Fruit fly (Drosophila melanogaster) whole organism, embryonic: Measurements from ENCODE around the gene Nprl3.

ENCODE experiments used
- Atf6 ChIP-seq: fragments of 200-800 bp; sonication (Bioruptor generic); IDR thresholded peaks from 2 replicates; pipeline ENCODE4 v1.3.6; 2022; ENCODE audit warnings: missing biosample characterization, missing genetic modification characterization
- CG10321 ChIP-seq: fragments of 200-800 bp; sonication (Bioruptor generic); IDR thresholded peaks from 2 replicates; pipeline ENCODE4 v1.3.6; 2022; ENCODE audit warnings: missing biosample characterization, missing genetic modification characterization
- CG11398 ChIP-seq: fragments of 200-800 bp; sonication (Bioruptor generic); optimal IDR thresholded peaks from 2 replicates; lab custom pipeline; 2016; ENCODE audit warnings: missing biosample characterization, missing genetic modification characterization
- CG12659 ChIP-seq: fragments of 200-800 bp; sonication (Bioruptor generic); optimal IDR thresholded peaks from 3 replicates; lab custom pipeline; 2017; ENCODE audit warnings: mild to moderate bottlenecking, missing biosample characterization, missing genetic modification reagents, missing genetic modification characterization
- CG13424 ChIP-seq: fragments of 200-800 bp; sonication (Bioruptor generic); optimal IDR thresholded peaks from 2 replicates; lab custom pipeline; 2019; ENCODE audit warnings: missing biosample characterization, mild to moderate bottlenecking, missing genetic modification characterization, moderate library complexity
- CG14860 ChIP-seq: fragments of 200-800 bp; sonication (Bioruptor generic); IDR thresholded peaks from 3 replicates; pipeline ENCODE4 v1.3.6; 2022; ENCODE audit warnings: missing biosample characterization, missing genetic modification characterization; ENCODE audit not compliant: partially characterized antibody
- CG17829 ChIP-seq: fragments of 200-800 bp; optimal IDR thresholded peaks from 2 replicates; lab custom pipeline; 2019; ENCODE audit warnings: missing biosample characterization, mild to moderate bottlenecking, missing genetic modification characterization, moderate library complexity
- CG2116 ChIP-seq: fragments of 200-800 bp; sonication (Bioruptor generic); optimal IDR thresholded peaks from 3 replicates; lab custom pipeline; 2018; ENCODE audit warnings: missing biosample characterization, mild to moderate bottlenecking, missing genetic modification characterization
- CG2199 ChIP-seq: fragments of 200-800 bp; sonication (Bioruptor generic); IDR thresholded peaks from 3 replicates; pipeline ENCODE4 v1.3.6; 2022; ENCODE audit warnings: missing biosample characterization, missing genetic modification characterization
- CG32532 ChIP-seq: fragments of 200-800 bp; sonication (Bioruptor generic); IDR thresholded peaks from 2 replicates; pipeline ENCODE4 v1.3.6; 2022; ENCODE audit warnings: missing biosample characterization, missing genetic modification characterization
- CG32767 ChIP-seq: fragments of 200-800 bp; sonication (Bioruptor generic); IDR thresholded peaks from 2 replicates; pipeline ENCODE4 v1.3.6; 2022; ENCODE audit warnings: missing biosample characterization, missing genetic modification characterization
- CG3847 ChIP-seq: fragments of 200-800 bp; sonication (Bioruptor generic); IDR thresholded peaks from 2 replicates; pipeline ENCODE4 v1.3.6; 2022; ENCODE audit warnings: missing biosample characterization, missing genetic modification characterization
- CG5953 ChIP-seq: fragments of 200-800 bp; sonication (Bioruptor generic); IDR thresholded peaks from 2 replicates; pipeline ENCODE4 v1.3.6; 2022; ENCODE audit warnings: missing biosample characterization, missing genetic modification characterization
- CG6254 ChIP-seq: fragments of 200-800 bp; sonication (Bioruptor generic); optimal IDR thresholded peaks from 3 replicates; lab custom pipeline; 2017; ENCODE audit warnings: mild to moderate bottlenecking, missing biosample characterization, missing genetic modification reagents, missing genetic modification characterization
- CG6683 ChIP-seq: fragments of 200-800 bp; sonication (Bioruptor generic); optimal IDR thresholded peaks from 2 replicates; lab custom pipeline; 2017; ENCODE audit warnings: missing biosample characterization, mild to moderate bottlenecking, missing genetic modification characterization, missing genetic modification reagents
- CG8290 ChIP-seq, 3 experiments: fragments of 200-800 bp; sonication (Bioruptor generic); optimal IDR thresholded peaks; 2 replicates each; lab custom pipeline; 2016 to 2019; ENCODE audit warnings: missing biosample characterization in 3 of 3, missing genetic modification characterization in 3 of 3, mild to moderate bottlenecking in 2 of 3, moderate library complexity in 1 of 3
- CG8944 ChIP-seq: fragments of 200-800 bp; sonication (Bioruptor generic); optimal IDR thresholded peaks from 3 replicates; lab custom pipeline; 2016; ENCODE audit warnings: missing biosample characterization, missing genetic modification characterization
- CG9437 ChIP-seq: fragments of 200-800 bp; sonication (Bioruptor generic); optimal IDR thresholded peaks from 2 replicates; lab custom pipeline; 2018; ENCODE audit warnings: missing biosample characterization, mild to moderate bottlenecking, missing genetic modification characterization
- CG9609 ChIP-seq: fragments of 200-800 bp; sonication (Bioruptor generic); optimal IDR thresholded peaks from 3 replicates; lab custom pipeline; 2016; ENCODE audit warnings: missing biosample characterization, missing genetic modification characterization
- CG9817 ChIP-seq: fragments of 200-800 bp; sonication (Bioruptor generic); optimal IDR thresholded peaks from 2 replicates; lab custom pipeline; 2018; ENCODE audit warnings: missing biosample characterization, mild to moderate bottlenecking, missing genetic modification characterization, moderate library complexity
- Chrac-16 ChIP-seq: fragments of 200-800 bp; sonication (Bioruptor generic); optimal IDR thresholded peaks from 3 replicates; lab custom pipeline; 2016; ENCODE audit warnings: missing biosample characterization, missing genetic modification characterization
- CkIIα-i1 ChIP-seq: fragments of 200-800 bp; sonication (Bioruptor generic); IDR thresholded peaks from 2 replicates; pipeline ENCODE4 v1.3.6; 2022; ENCODE audit warnings: missing biosample characterization, missing genetic modification characterization
- CoRest ChIP-seq: fragments of 200-800 bp; sonication (Bioruptor generic); optimal IDR thresholded peaks from 3 replicates; lab custom pipeline; 2018; ENCODE audit warnings: missing biosample characterization, mild to moderate bottlenecking, missing genetic modification characterization, moderate library complexity
- Dad ChIP-seq: fragments of 200-800 bp; sonication (Bioruptor generic); optimal IDR thresholded peaks from 3 replicates; lab custom pipeline; 2016; ENCODE audit warnings: missing biosample characterization, missing genetic modification characterization
- Doc3 ChIP-seq: fragments of 200-800 bp; sonication (Bioruptor generic); IDR thresholded peaks from 3 replicates; pipeline ENCODE4 v1.3.6; 2022; ENCODE audit warnings: missing biosample characterization, missing genetic modification characterization; ENCODE audit not compliant: partially characterized antibody
- HmgD ChIP-seq: fragments of 200-800 bp; sonication (Bioruptor generic); optimal IDR thresholded peaks from 3 replicates; lab custom pipeline; 2016; ENCODE audit warnings: missing biosample characterization, missing genetic modification characterization
- HmgZ ChIP-seq: fragments of 200-800 bp; sonication (Bioruptor generic); optimal IDR thresholded peaks from 2 replicates; lab custom pipeline; 2018; ENCODE audit warnings: missing biosample characterization, mild to moderate bottlenecking, missing genetic modification characterization
- Jarid2 ChIP-seq: fragments of 200-800 bp; sonication (Bioruptor generic); optimal IDR thresholded peaks from 3 replicates; lab custom pipeline; 2017; ENCODE audit warnings: mild to moderate bottlenecking, missing biosample characterization, missing genetic modification reagents, missing genetic modification characterization
- Max ChIP-seq: fragments of 200-800 bp; sonication (Bioruptor generic); optimal IDR thresholded peaks from 2 replicates; lab custom pipeline; 2016; ENCODE audit warnings: missing biosample characterization, mild to moderate bottlenecking, missing genetic modification characterization
- Mes4 ChIP-seq: fragments of 200-800 bp; sonication (Bioruptor generic); optimal IDR thresholded peaks from 2 replicates; lab custom pipeline; 2016; ENCODE audit warnings: missing biosample characterization, missing genetic modification characterization
- Ravus ChIP-seq: fragments of 200-800 bp; sonication (Bioruptor generic); IDR thresholded peaks from 2 replicates; pipeline ENCODE4 v1.3.6; 2022; ENCODE audit warnings: missing biosample characterization, missing genetic modification characterization
- Spps ChIP-seq: fragments of 200-800 bp; sonication (Bioruptor generic); optimal IDR thresholded peaks from 2 replicates; lab custom pipeline; 2018; ENCODE audit warnings: missing biosample characterization, mild to moderate bottlenecking, missing genetic modification characterization
- YL-1 ChIP-seq: fragments of 200-800 bp; sonication (Bioruptor generic); optimal IDR thresholded peaks from 3 replicates; lab custom pipeline; 2017; ENCODE audit warnings: missing biosample characterization, mild to moderate bottlenecking, missing genetic modification characterization
- dpn ChIP-seq, 2 experiments: fragments of 200-800 bp; sonication (Bioruptor generic); optimal IDR thresholded peaks; 3 replicates each; lab custom pipeline; 2016; ENCODE audit warnings: missing biosample characterization in 2 of 2, missing genetic modification characterization in 2 of 2
- emc ChIP-seq: fragments of 200-800 bp; sonication (Bioruptor generic); optimal IDR thresholded peaks from 2 replicates; lab custom pipeline; 2016; ENCODE audit warnings: missing biosample characterization, missing genetic modification characterization
- fu2 ChIP-seq: fragments of 200-800 bp; sonication (Bioruptor generic); optimal IDR thresholded peaks from 2 replicates; lab custom pipeline; 2016; ENCODE audit warnings: missing biosample characterization, missing genetic modification characterization
- gem ChIP-seq: fragments of 200-800 bp; sonication (Bioruptor generic); optimal IDR thresholded peaks from 2 replicates; lab custom pipeline; 2019; ENCODE audit warnings: missing biosample characterization, mild to moderate bottlenecking, missing genetic modification characterization, moderate library complexity
- gsb ChIP-seq: fragments of 200-800 bp; sonication (Bioruptor generic); IDR thresholded peaks from 2 replicates; pipeline ENCODE4 v1.3.6; 2022; ENCODE audit warnings: missing biosample characterization, missing genetic modification characterization
- lbe ChIP-seq: fragments of 200-800 bp; sonication (Bioruptor generic); optimal IDR thresholded peaks from 2 replicates; lab custom pipeline; 2016; ENCODE audit warnings: missing biosample characterization, mild to moderate bottlenecking, missing genetic modification characterization
- pita ChIP-seq: fragments of 200-800 bp; sonication (Bioruptor generic); optimal IDR thresholded peaks from 2 replicates; lab custom pipeline; 2017; ENCODE audit warnings: missing biosample characterization, mild to moderate bottlenecking, missing genetic modification characterization
- prd ChIP-seq, 3 experiments: fragments of >200 bp in 2 of 3; fragments of 200-800 bp in 1 of 3; sonication (Bioruptor generic) in 1 of 3; optimal IDR thresholded peaks in 2 of 3; IDR thresholded peaks in 1 of 3; 2 replicates in 2 of 3; 3 replicates in 1 of 3; pipeline versions ENCODE4 v1.3.6 to Lab custom; 2017 to 2022; ENCODE audit warnings: missing biosample characterization in 1 of 3, missing genetic modification characterization in 1 of 3
- pzg ChIP-seq: fragments of 200-800 bp; sonication (Bioruptor generic); optimal IDR thresholded peaks from 3 replicates; lab custom pipeline; 2018; ENCODE audit warnings: missing biosample characterization, mild to moderate bottlenecking, missing genetic modification characterization, moderate library complexity
- ranshi ChIP-seq: fragments of 200-800 bp; sonication (Bioruptor generic); IDR thresholded peaks from 2 replicates; pipeline ENCODE4 v1.3.6; 2022; ENCODE audit warnings: missing biosample characterization, missing genetic modification characterization
- rib ChIP-seq: fragments of 200-800 bp; sonication (Bioruptor generic); IDR thresholded peaks from 2 replicates; pipeline ENCODE4 v1.3.6; 2022; ENCODE audit warnings: missing biosample characterization, missing genetic modification characterization
- sob ChIP-seq: fragments of 200-800 bp; sonication (Bioruptor generic); IDR thresholded peaks from 2 replicates; pipeline ENCODE4 v1.3.6; 2022; ENCODE audit warnings: missing biosample characterization, missing genetic modification characterization
- tna ChIP-seq: fragments of 200-800 bp; sonication (Bioruptor generic); IDR thresholded peaks from 2 replicates; pipeline ENCODE4 v1.3.6; 2022; ENCODE audit warnings: missing biosample characterization, missing genetic modification characterization; ENCODE audit not compliant: partially characterized antibody
- tup ChIP-seq: fragments of 200-800 bp; sonication (Bioruptor generic); optimal IDR thresholded peaks from 2 replicates; lab custom pipeline; 2016; ENCODE audit warnings: missing biosample characterization, mild to moderate bottlenecking, missing genetic modification characterization, moderate library complexity

Gene Nprl3

dm6 chr3L:13964635-13965501 lies 36.8 kb downstream of the Nprl3 start, which contains the start of the genes Meics, Nxf3 and ssp2 (continued):
- no peak for TF ChIP-seq Ravus (GFP tag; lab: Robert Waterston, UW)
- peak; percentile 29 for TF ChIP-seq CG17829 (tag; lab: Kevin White, UChicago)
- no peak for TF ChIP-seq prd (optimal IDR thresholded peaks at IDR 0.05; lab: Kevin White, UChicago)
- TF ChIP-seq prd (GFP tag; IDR thresholded peaks at IDR 0.05; lab: Robert Waterston, UW) = peak; percentile 39; the same call in 1 of the 3 replicates
- peak; percentile 51 for TF ChIP-seq Jarid2 (GFP tag; lab: Kevin White, UChicago)
- TF ChIP-seq CG6683 (GFP tag; lab: Kevin White, UChicago) = no peak
- TF ChIP-seq CG5953 = no peak
- TF ChIP-seq HmgD (GFP tag; lab: Kevin White, UChicago) = no peak
- TF ChIP-seq fu2 (GFP tag; lab: Kevin White, UChicago) = peak; percentile 8
- TF ChIP-seq Atf6 (GFP tag; lab: Robert Waterston, UW) = no peak
- TF ChIP-seq pzg = peak; percentile 60
- TF ChIP-seq lbe (GFP tag; lab: Kevin White, UChicago) = no peak
- no peak for TF ChIP-seq emc (GFP tag; lab: Kevin White, UChicago)
- TF ChIP-seq Mes4 = no peak
- no peak for TF ChIP-seq HmgZ (tag; lab: Kevin White, UChicago)
- peak; percentile 49; the same call in 2 of the 3 replicates for TF ChIP-seq CG14860 (GFP tag; lab: Robert Waterston, UW)
- TF ChIP-seq Doc3 (GFP tag; lab: Robert Waterston, UW) = peak; percentile 54; the same call in 2 of the 3 replicates
- peak; percentile 50; the same call in 1 of the 2 replicates for TF ChIP-seq ranshi (GFP tag; lab: Robert Waterston, UW)
- TF ChIP-seq CoRest = peak; percentile 74
- peak; percentile 8 for TF ChIP-seq Spps (tag; lab: Kevin White, UChicago)
- peak in 1 of 2 experiments; percentile 20 for TF ChIP-seq dpn (GFP tag; optimal IDR thresholded peaks at IDR 0.05; lab: Kevin White, UChicago)
- TF ChIP-seq CG12659 (GFP tag; lab: Kevin White, UChicago) = peak; percentile 46
- TF ChIP-seq CG8290 (GFP tag; optimal IDR thresholded peaks at IDR 0.05; lab: Kevin White, UChicago) = peak; percentile 20
- peak in 1 of 2 experiments; percentile 62 for TF ChIP-seq CG8290 (tag; optimal IDR thresholded peaks at IDR 0.05; lab: Kevin White, UChicago)
- TF ChIP-seq CG32532 (GFP tag; lab: Robert Waterston, UW) = peak; percentile 36; the same call in 1 of the 2 replicates
- TF ChIP-seq pita (GFP tag; lab: Kevin White, UChicago) = no peak
- TF ChIP-seq YL-1 (GFP tag; lab: Kevin White, UChicago) = peak; percentile 29
- no peak for TF ChIP-seq tup (GFP tag; lab: Kevin White, UChicago)
- no peak for TF ChIP-seq CG32767
- TF ChIP-seq CG8944 (GFP tag; lab: Kevin White, UChicago) = peak; percentile 20
- TF ChIP-seq CG2199 = no peak
- no peak; the same call in 1 of the 2 replicates for TF ChIP-seq sob (GFP tag; lab: Robert Waterston, UW)
- TF ChIP-seq Chrac-16 (GFP tag; lab: Kevin White, UChicago) = peak; percentile 7
- peak; percentile 45 for TF ChIP-seq CG3847 (GFP tag; lab: Robert Waterston, UW)
- no peak for TF ChIP-seq CkIIα-i1 (GFP tag; lab: Robert Waterston, UW)
- TF ChIP-seq gsb (GFP tag; lab: Robert Waterston, UW) = no peak
- peak; percentile 17; the same call in 1 of the 2 replicates for TF ChIP-seq rib (GFP tag; lab: Robert Waterston, UW)
- peak; percentile 47 for TF ChIP-seq CG9437
- peak; percentile 16 for TF ChIP-seq CG13424 (tag; lab: Kevin White, UChicago)
- TF ChIP-seq CG2116 = peak; percentile 57
- TF ChIP-seq CG9817 (tag; lab: Kevin White, UChicago) = peak; percentile 11
- TF ChIP-seq tna (GFP tag; lab: Robert Waterston, UW) = peak; percentile 25; the same call in 1 of the 2 replicates
- TF ChIP-seq gem (tag; lab: Kevin White, UChicago) = no peak
- TF ChIP-seq CG10321 (GFP tag; lab: Robert Waterston, UW) = no peak
- no peak for TF ChIP-seq Dad (GFP tag; lab: Kevin White, UChicago)
- peak; percentile 7 for TF ChIP-seq CG9609
- TF ChIP-seq CG6254 = no peak
- TF ChIP-seq CG11398 (GFP tag; lab: Kevin White, UChicago) = no peak
- TF ChIP-seq Max (GFP tag; lab: Kevin White, UChicago) = no peak
